Worm (Caenorhabditis elegans) whole organism, L1 larva: ENCODE measurements around the gene moc-5.
A peak's percentile ranks its signal among the peaks of the same experiment; 100 is the strongest.

ENCODE experiments used
- C04F5.9 ChIP-seq: sonication (generic microtip); optimal IDR thresholded peaks from 2 replicates; lab custom pipeline; 2016; ENCODE audit warnings: missing genetic modification characterization, missing compliant biosample characterization
- C16A3.4 ChIP-seq: fragments of 150-350 bp; optimal IDR thresholded peaks from 2 replicates; lab custom pipeline; 2014; ENCODE audit warnings: missing biosample characterization, missing genetic modification characterization
- C34B4.2 ChIP-seq: sonication (generic microtip); optimal IDR thresholded peaks from 2 replicates; lab custom pipeline; 2017; ENCODE audit warnings: mild to moderate bottlenecking, missing genetic modification characterization, missing compliant biosample characterization
- F16B12.6 ChIP-seq: fragments of 150-350 bp; optimal IDR thresholded peaks from 2 replicates; lab custom pipeline; 2014; ENCODE audit warnings: missing biosample characterization, missing genetic modification characterization
- aly-2 ChIP-seq: fragments of 150-350 bp; optimal IDR thresholded peaks from 2 replicates; lab custom pipeline; 2014; ENCODE audit warnings: missing biosample characterization, missing genetic modification characterization
- ama-1 ChIP-seq: fragments of 150-350 bp; optimal IDR thresholded peaks from 2 replicates; lab custom pipeline; 2014
- blmp-1 ChIP-seq: fragments of 150-350 bp; optimal IDR thresholded peaks from 2 replicates; lab custom pipeline; 2014; ENCODE audit warnings: missing biosample characterization, missing genetic modification characterization
- ceh-90 ChIP-seq: sonication (generic microtip); optimal IDR thresholded peaks from 2 replicates; lab custom pipeline; 2016; ENCODE audit warnings: missing genetic modification characterization, missing compliant biosample characterization
- efl-1 ChIP-seq, 4 experiments: fragments of 150-350 bp; optimal IDR thresholded peaks in 3 of 4; peaks in 1 of 4; 1 replicate in 1 of 4; 2 replicates in 3 of 4; lab custom pipeline; 2014; ENCODE audit warnings: missing biosample characterization in 2 of 4, missing genetic modification characterization in 2 of 4, missing genetic modification reagents in 2 of 4
- elt-3 ChIP-seq, 6 experiments: fragments of 150-350 bp in 1 of 6; sonication (generic microtip); optimal IDR thresholded peaks; 2 replicates each; lab custom pipeline; 2017 to 2018; ENCODE audit warnings: missing biosample characterization in 6 of 6, missing genetic modification characterization in 6 of 6, inconsistent platforms in 1 of 6
- fkh-8 ChIP-seq: sonication (generic microtip); optimal IDR thresholded peaks from 2 replicates; lab custom pipeline; 2016; ENCODE audit warnings: mild to moderate bottlenecking, missing genetic modification characterization, missing compliant biosample characterization
- hlh-17 ChIP-seq: fragments of 200-800 bp; sonication (Bioruptor generic); optimal IDR thresholded peaks from 2 replicates; lab custom pipeline; 2018; ENCODE audit warnings: missing genetic modification characterization, mild to moderate bottlenecking, missing compliant biosample characterization, moderate library complexity, borderline replicate concordance
- hpl-2 ChIP-seq: fragments of 150-350 bp; optimal IDR thresholded peaks from 2 replicates; lab custom pipeline; 2014; ENCODE audit warnings: missing biosample characterization, missing genetic modification reagents, missing genetic modification characterization
- irx-1 ChIP-seq: sonication (generic microtip); optimal IDR thresholded peaks from 2 replicates; lab custom pipeline; 2016; ENCODE audit warnings: missing genetic modification characterization, missing compliant biosample characterization
- isw-1 ChIP-seq: fragments of 200-800 bp; sonication (Bioruptor generic); IDR thresholded peaks from 2 replicates; pipeline ENCODE4 v1.3.6; 2022; ENCODE audit warnings: missing genetic modification characterization, missing compliant biosample characterization
- jun-1 ChIP-seq: fragments of 150-350 bp; optimal IDR thresholded peaks from 2 replicates; lab custom pipeline; 2014; ENCODE audit warnings: missing biosample characterization, missing genetic modification reagents, missing genetic modification characterization
- lin-13 ChIP-seq: fragments of 150-350 bp; optimal IDR thresholded peaks from 2 replicates; lab custom pipeline; 2014; ENCODE audit warnings: missing biosample characterization, missing genetic modification reagents, missing genetic modification characterization
- lin-14 ChIP-seq: fragments of 200-800 bp; sonication (Bioruptor generic); optimal IDR thresholded peaks from 2 replicates; lab custom pipeline; 2018; ENCODE audit warnings: mild to moderate bottlenecking, missing genetic modification characterization, moderate library complexity, missing compliant biosample characterization
- lin-15B ChIP-seq: fragments of 150-350 bp; sonication (generic microtip); optimal IDR thresholded peaks from 3 replicates; lab custom pipeline; 2014; ENCODE audit warnings: missing biosample characterization, missing genetic modification characterization
- lin-35 ChIP-seq, 2 experiments: fragments of 150-350 bp; optimal IDR thresholded peaks; 2 replicates each; lab custom pipeline; 2014; ENCODE audit warnings: missing biosample characterization in 2 of 2, missing genetic modification characterization in 2 of 2, missing genetic modification reagents in 2 of 2
- lin-39 ChIP-seq: fragments of 150-350 bp; optimal IDR thresholded peaks from 2 replicates; lab custom pipeline; 2014; ENCODE audit warnings: missing biosample characterization, missing genetic modification reagents, missing genetic modification characterization
- lir-3 ChIP-seq: sonication (generic microtip); optimal IDR thresholded peaks from 2 replicates; lab custom pipeline; 2016; ENCODE audit warnings: mild to moderate bottlenecking, missing genetic modification characterization, moderate library complexity, missing compliant biosample characterization; ENCODE audit not compliant: poor library complexity
- lsy-2 ChIP-seq, 2 experiments: fragments of 150-350 bp; optimal IDR thresholded peaks; 2 replicates each; lab custom pipeline; 2014; ENCODE audit warnings: missing biosample characterization in 2 of 2, missing genetic modification characterization in 2 of 2
- mdl-1 ChIP-seq, 2 experiments: fragments of 150-350 bp; optimal IDR thresholded peaks; 2 replicates each; lab custom pipeline; 2014 to 2017; ENCODE audit warnings: missing biosample characterization in 2 of 2, missing genetic modification characterization in 2 of 2, inconsistent platforms in 1 of 2
- mep-1 ChIP-seq: fragments of 150-350 bp; optimal IDR thresholded peaks from 2 replicates; lab custom pipeline; 2014; ENCODE audit warnings: missing biosample characterization, missing genetic modification characterization
- nhr-12 ChIP-seq: sonication (generic microtip); optimal IDR thresholded peaks from 2 replicates; lab custom pipeline; 2017; ENCODE audit warnings: missing biosample characterization, missing genetic modification characterization
- nhr-19 ChIP-seq: fragments of 200-800 bp; sonication (Bioruptor generic); conservative IDR thresholded peaks from 2 replicates; pipeline ENCODE4 v1.3.6; 2022; ENCODE audit warnings: missing genetic modification characterization, missing compliant biosample characterization
- nhr-20 ChIP-seq: sonication (generic microtip); optimal IDR thresholded peaks from 2 replicates; lab custom pipeline; 2016; ENCODE audit warnings: mild to moderate bottlenecking, missing genetic modification characterization, missing compliant biosample characterization
- nhr-237 ChIP-seq: fragments of 150-350 bp; optimal IDR thresholded peaks from 2 replicates; lab custom pipeline; 2014; ENCODE audit warnings: missing biosample characterization, missing genetic modification characterization
- nhr-28 ChIP-seq: fragments of 150-350 bp; optimal IDR thresholded peaks from 2 replicates; lab custom pipeline; 2014; ENCODE audit warnings: missing biosample characterization, missing genetic modification characterization
- nhr-71 ChIP-seq: sonication (generic microtip); optimal IDR thresholded peaks from 2 replicates; lab custom pipeline; 2016; ENCODE audit warnings: mild to moderate bottlenecking, missing genetic modification characterization, moderate library complexity, missing compliant biosample characterization
- nhr-76 ChIP-seq: sonication (generic microtip); optimal IDR thresholded peaks from 2 replicates; lab custom pipeline; 2017; ENCODE audit warnings: missing biosample characterization, missing genetic modification characterization
- nhr-84 ChIP-seq: sonication (generic microtip); optimal IDR thresholded peaks from 2 replicates; lab custom pipeline; 2017; ENCODE audit warnings: missing biosample characterization, missing genetic modification characterization
- nhr-85 ChIP-seq: sonication (generic microtip); peaks from one replicate; lab custom pipeline; 2016; ENCODE audit warnings: missing genetic modification characterization, inconsistent platforms, missing compliant biosample characterization
- nhr-90 ChIP-seq: sonication (generic microtip); optimal IDR thresholded peaks from 2 replicates; lab custom pipeline; 2016; ENCODE audit warnings: mild to moderate bottlenecking, missing genetic modification characterization, missing compliant biosample characterization; ENCODE audit not compliant: poor library complexity
- snu-23 ChIP-seq: sonication (generic microtip); optimal IDR thresholded peaks from 2 replicates; lab custom pipeline; 2016; ENCODE audit warnings: missing genetic modification characterization, missing compliant biosample characterization
- sptf-1 ChIP-seq: fragments of 150-350 bp; optimal IDR thresholded peaks from 2 replicates; lab custom pipeline; 2014; ENCODE audit warnings: missing biosample characterization, missing genetic modification characterization
- sup-37 ChIP-seq: fragments of 200-800 bp; sonication (Bioruptor generic); optimal IDR thresholded peaks from 2 replicates; lab custom pipeline; 2018; ENCODE audit warnings: mild to moderate bottlenecking, missing genetic modification characterization, missing compliant biosample characterization
- swsn-7 ChIP-seq: sonication (generic microtip); optimal IDR thresholded peaks from 2 replicates; lab custom pipeline; 2016; ENCODE audit warnings: missing genetic modification characterization, missing compliant biosample characterization
- tbx-2 ChIP-seq: sonication (generic microtip); optimal IDR thresholded peaks from 2 replicates; lab custom pipeline; 2016; ENCODE audit warnings: missing genetic modification characterization, missing compliant biosample characterization
- unc-130 ChIP-seq: fragments of 150-350 bp; optimal IDR thresholded peaks from 2 replicates; lab custom pipeline; 2017; ENCODE audit warnings: missing biosample characterization, missing genetic modification characterization, inconsistent platforms
- unc-30 ChIP-seq: sonication (generic microtip); optimal IDR thresholded peaks from 2 replicates; lab custom pipeline; 2017; ENCODE audit warnings: missing biosample characterization, missing genetic modification characterization
- unc-62 ChIP-seq: fragments of 150-350 bp; optimal IDR thresholded peaks from 2 replicates; lab custom pipeline; 2014; ENCODE audit warnings: missing biosample characterization, missing genetic modification reagents, missing genetic modification characterization
- unc-86 ChIP-seq: sonication (generic microtip); optimal IDR thresholded peaks from 2 replicates; lab custom pipeline; 2016; ENCODE audit warnings: missing genetic modification characterization, missing compliant biosample characterization
- unc-98 ChIP-seq: fragments of 200-800 bp; sonication (Bioruptor generic); IDR thresholded peaks from 2 replicates; pipeline ENCODE4 v1.3.6; 2022; ENCODE audit warnings: missing genetic modification characterization, missing compliant biosample characterization
- zag-1 ChIP-seq: fragments of 150-350 bp; optimal IDR thresholded peaks from 2 replicates; lab custom pipeline; 2014; ENCODE audit warnings: missing biosample characterization, missing genetic modification characterization
- zip-4 ChIP-seq: fragments of 200-800 bp; sonication (Bioruptor generic); optimal IDR thresholded peaks from 2 replicates; lab custom pipeline; 2018; ENCODE audit warnings: mild to moderate bottlenecking, missing genetic modification characterization, moderate library complexity, missing compliant biosample characterization

The moc-5 gene

DNA sequence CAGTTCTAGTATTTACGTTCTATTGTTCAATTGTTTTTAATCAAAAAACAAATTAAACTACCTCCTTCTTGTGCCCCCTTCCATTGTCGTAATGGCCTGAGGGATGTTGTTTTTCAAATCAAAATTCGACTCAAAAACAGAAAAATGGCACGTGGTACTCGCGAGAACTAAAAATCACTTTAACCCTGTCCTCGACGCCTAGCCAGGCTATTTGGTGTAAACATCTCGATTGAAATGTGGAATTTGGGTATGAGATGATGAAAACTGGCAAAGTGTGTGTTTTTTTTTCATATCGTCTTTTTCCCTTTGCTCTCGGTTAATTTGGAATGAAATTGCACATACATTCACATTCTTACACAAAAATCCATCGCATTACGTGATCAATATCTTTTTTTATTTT is 19.1 kb downstream of the moc-5 start (continued):
- no peak for TF ChIP-seq unc-130
- no peak for TF ChIP-seq nhr-19
- peak; percentile 7 for TF ChIP-seq nhr-20 (tag; lab: Kevin White, UChicago)
- TF ChIP-seq ceh-90 (tag; lab: Kevin White, UChicago) = no peak
- no peak for TF ChIP-seq sptf-1 (tag; lab: Kevin White, UChicago)
- TF ChIP-seq nhr-85 (tag; lab: Kevin White, UChicago) = peak; percentile 44
- peak; percentile 39 for TF ChIP-seq lin-14
- TF ChIP-seq lin-35 (GFP tag; optimal IDR thresholded peaks at IDR 0.05; lab: Kevin White, UChicago) = peak in 1 of 2 experiments; percentile 3
- no peak for TF ChIP-seq F16B12.6 (tag; lab: Kevin White, UChicago)
- no peak for TF ChIP-seq efl-1 (optimal IDR thresholded peaks at IDR 0.05; lab: Kevin White, UChicago)
- TF ChIP-seq efl-1 (GFP tag; optimal IDR thresholded peaks at IDR 0.05 in 1 of 2; lab: Kevin White, UChicago) = peak in 1 of 2 experiments; percentile 89
- no peak for TF ChIP-seq nhr-12 (tag; lab: Kevin White, UChicago)
- TF ChIP-seq hpl-2 (GFP tag; lab: Kevin White, UChicago) = no peak

DNA sequence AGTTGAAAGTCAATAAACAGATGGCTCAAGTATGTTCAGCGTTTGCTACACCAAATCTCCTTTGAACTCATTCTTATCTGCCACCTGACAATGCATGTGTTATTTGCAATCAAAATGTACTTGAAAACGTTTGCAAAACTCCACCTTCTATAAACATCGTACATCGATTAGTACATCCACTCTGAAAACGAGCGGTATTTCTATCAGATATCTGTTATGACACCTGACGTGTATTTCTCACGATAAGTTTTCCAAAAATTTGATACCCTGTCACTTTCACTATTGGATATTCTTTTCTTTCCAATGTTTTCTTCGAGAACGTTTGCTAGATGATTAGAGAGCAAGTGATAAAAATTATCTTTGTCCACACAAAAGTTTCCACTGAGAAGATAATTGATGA is 21.4 kb downstream of the moc-5 start:
- no peak for TF ChIP-seq unc-30 (tag; lab: Kevin White, UChicago)
- TF ChIP-seq sup-37 (GFP tag; lab: Kevin White, UChicago) = no peak
- TF ChIP-seq lin-14 = peak; percentile 55
- TF ChIP-seq lin-13 (GFP tag; lab: Kevin White, UChicago) = no peak
- TF ChIP-seq swsn-7 (tag; lab: Kevin White, UChicago) = no peak
- peak; percentile 38 for TF ChIP-seq mep-1 (tag; lab: Kevin White, UChicago)
- TF ChIP-seq hlh-17 = no peak
- no peak for TF ChIP-seq C04F5.9 (tag; lab: Kevin White, UChicago)
- TF ChIP-seq zip-4 (GFP tag; lab: Kevin White, UChicago) = no peak
- TF ChIP-seq unc-98 (GFP tag; lab: Robert Waterston, UW) = no peak
- TF ChIP-seq snu-23 (GFP tag; lab: Kevin White, UChicago) = peak; percentile 5
- no peak for TF ChIP-seq efl-1 (optimal IDR thresholded peaks at IDR 0.05; lab: Kevin White, UChicago)
- peak in 1 of 2 experiments; percentile 56 for TF ChIP-seq efl-1 (GFP tag; optimal IDR thresholded peaks at IDR 0.05 in 1 of 2; lab: Kevin White, UChicago)
- TF ChIP-seq fkh-8 = no peak
- TF ChIP-seq tbx-2 = peak; percentile 21
- peak; percentile 17 for TF ChIP-seq nhr-20 (tag; lab: Kevin White, UChicago)
- peak in 1 of 2 experiments; percentile 40 for TF ChIP-seq lsy-2 (tag; optimal IDR thresholded peaks at IDR 0.05; lab: Kevin White, UChicago)
- TF ChIP-seq elt-3 (tag; optimal IDR thresholded peaks at IDR 0.05; lab: Kevin White, UChicago) = peak in 1 of 6 experiments; percentile 24
- TF ChIP-seq unc-86 (tag; lab: Kevin White, UChicago) = no peak
- no peak for TF ChIP-seq jun-1 (tag; lab: Kevin White, UChicago)
- TF ChIP-seq lir-3 = no peak
- peak; percentile 44 for TF ChIP-seq nhr-71
- peak; percentile 47 for TF ChIP-seq unc-130
- no peak for TF ChIP-seq lin-35 (GFP tag; optimal IDR thresholded peaks at IDR 0.05; lab: Kevin White, UChicago)

DNA sequence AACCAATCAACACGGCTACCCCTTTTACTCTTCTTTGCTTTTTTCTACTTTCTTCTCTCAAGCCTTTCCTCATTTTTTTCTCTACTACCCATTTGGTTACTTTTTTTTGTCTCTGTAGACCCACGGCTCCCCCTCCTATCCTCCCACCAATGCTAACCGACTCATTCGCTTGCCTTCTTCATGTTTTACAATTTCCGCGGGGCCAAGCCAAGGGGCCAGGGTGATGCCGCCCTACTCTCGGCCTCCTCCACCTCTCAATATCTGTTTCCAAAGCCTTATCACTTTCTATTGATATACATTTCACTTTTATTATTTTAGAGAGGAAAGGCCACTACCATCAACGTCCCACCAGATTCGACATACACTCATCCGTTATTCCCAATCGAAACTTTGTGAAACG is 22.4 kb downstream of the moc-5 start, which contains the start of gene F49E2.5:
Gene F49E2.5 (plus strand): TSS at position 301 of the 400 bp plus-strand sequence.
- TF ChIP-seq blmp-1 (tag; lab: Kevin White, UChicago) (peak; percentile 41), sptf-1 (tag; lab: Kevin White, UChicago) (no peak), lin-14 (peak; percentile 17)

DNA sequence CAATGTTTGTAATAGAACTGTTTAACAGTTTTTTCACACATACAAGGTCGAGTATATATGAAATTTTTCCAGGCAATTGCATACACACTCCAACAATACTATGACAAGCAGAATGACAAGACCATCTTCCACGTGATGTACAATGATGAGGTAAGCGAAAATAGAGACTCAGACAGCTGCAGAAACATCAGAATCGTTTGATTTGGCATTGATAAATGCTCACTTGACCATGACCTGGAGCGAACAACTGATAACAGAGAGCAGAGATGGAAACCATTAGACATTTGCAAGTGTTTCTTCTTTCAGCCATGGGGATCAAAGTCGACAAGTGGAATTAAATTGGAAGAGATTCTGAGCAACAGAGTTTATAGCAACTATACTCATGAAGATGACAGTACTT is 25.3 kb downstream of the moc-5 start:
- TF ChIP-seq ama-1 (lab: Kevin White, UChicago) = no peak
- TF ChIP-seq nhr-85 (tag; lab: Kevin White, UChicago) = peak; percentile 81
- TF ChIP-seq jun-1 (tag; lab: Kevin White, UChicago) = peak; percentile 16
- peak in 1 of 2 experiments; percentile 70 for TF ChIP-seq mdl-1 (tag; optimal IDR thresholded peaks at IDR 0.05; lab: Kevin White, UChicago)
- TF ChIP-seq nhr-28 = no peak
- no peak for TF ChIP-seq unc-62 (GFP tag; lab: Kevin White, UChicago)
- TF ChIP-seq sptf-1 (tag; lab: Kevin White, UChicago) = no peak
- TF ChIP-seq swsn-7 (tag; lab: Kevin White, UChicago) = no peak
- no peak for TF ChIP-seq nhr-76 (tag; lab: Kevin White, UChicago)
- TF ChIP-seq snu-23 (GFP tag; lab: Kevin White, UChicago) = peak; percentile 36
- TF ChIP-seq nhr-237 (tag; lab: Kevin White, UChicago) = no peak
- TF ChIP-seq nhr-84 (tag; lab: Kevin White, UChicago) = no peak
- no peak for TF ChIP-seq sup-37 (GFP tag; lab: Kevin White, UChicago)
- TF ChIP-seq irx-1 (tag; lab: Kevin White, UChicago) = no peak
- TF ChIP-seq lin-39 = no peak
- no peak for TF ChIP-seq aly-2 (tag; lab: Kevin White, UChicago)
- peak in 1 of 2 experiments; percentile 71 for TF ChIP-seq lin-35 (GFP tag; optimal IDR thresholded peaks at IDR 0.05; lab: Kevin White, UChicago)
- no peak for TF ChIP-seq unc-30 (tag; lab: Kevin White, UChicago)
- no peak for TF ChIP-seq lin-15B (tag; lab: Kevin White, UChicago)
- TF ChIP-seq isw-1 (GFP tag; lab: Robert Waterston, UW) = no peak
- no peak for TF ChIP-seq C16A3.4 (tag; lab: Kevin White, UChicago)
- no peak for TF ChIP-seq C34B4.2 (tag; lab: Kevin White, UChicago)
- no peak for TF ChIP-seq zag-1
- no peak for TF ChIP-seq zip-4 (GFP tag; lab: Kevin White, UChicago)
- peak; percentile 33 for TF ChIP-seq nhr-90
